Fruit fly (Drosophila melanogaster): ENCODE measurements around the gene VhaM9.7-c.

Gene VhaM9.7-c

DNA sequence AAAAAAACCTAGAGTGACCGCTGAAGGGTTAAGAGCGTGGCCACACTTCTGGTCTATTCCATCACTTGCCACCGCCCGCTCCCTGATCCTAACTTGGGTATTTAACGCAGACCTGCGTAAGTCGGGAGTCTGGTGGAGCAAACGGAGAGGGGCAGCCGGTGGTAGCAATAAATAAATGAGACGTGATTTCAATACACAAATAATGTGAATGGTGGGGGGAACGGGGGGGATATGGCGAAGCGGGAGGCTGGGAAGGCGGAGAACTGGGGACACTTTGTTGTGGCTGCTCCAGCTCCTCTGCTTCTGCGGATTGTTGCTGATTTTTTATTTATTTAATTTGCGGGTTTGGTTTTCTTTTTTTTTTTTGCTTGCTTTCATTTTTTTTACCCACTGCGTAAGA is 28.8 kb downstream of the VhaM9.7-c start:
- TF ChIP-seq insv (optimal IDR thresholded peaks at IDR 0.05) = no peak
- no peak for TF ChIP-seq h (optimal IDR thresholded peaks at IDR 0.05)
- TF ChIP-seq ttk (optimal IDR thresholded peaks at IDR 0.05) = no peak
- no peak for TF ChIP-seq psq (optimal IDR thresholded peaks at IDR 0.05)
- no peak for TF ChIP-seq Sin3A (optimal IDR thresholded peaks at IDR 0.05)
- TF ChIP-seq Myc (optimal IDR thresholded peaks at IDR 0.05) = no peak

DNA sequence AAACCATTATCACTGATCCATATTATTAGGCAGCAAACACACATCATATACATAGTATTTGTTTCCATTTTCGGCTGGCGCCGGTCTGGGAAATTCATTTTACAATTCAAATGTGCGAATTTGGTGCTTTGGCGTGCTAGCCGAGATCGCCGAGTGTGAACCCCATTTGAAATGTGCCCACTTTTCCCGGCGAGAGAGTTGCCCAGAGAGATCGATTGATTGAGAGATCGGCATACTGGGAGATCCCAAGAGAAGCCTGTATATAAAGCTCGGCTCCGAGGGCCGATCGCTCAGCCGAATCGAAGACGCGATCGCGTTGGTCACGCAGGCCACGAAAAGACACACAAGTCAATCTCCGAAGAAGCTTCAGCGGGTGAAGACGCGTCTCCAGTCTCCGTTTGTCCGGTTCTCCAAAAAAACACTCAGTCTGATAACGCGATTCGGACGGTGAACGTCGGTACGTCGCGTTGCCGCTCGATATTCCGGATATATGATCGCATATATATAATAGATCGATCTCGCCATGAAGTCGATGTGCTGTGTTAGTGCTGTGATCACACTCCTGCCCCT is 38.2 kb downstream of the VhaM9.7-c start, which contains the start of gene CG1299:
Gene CG1299, plus strand, starts transcription at position 291 of the 570 bp plus-strand sequence.
- TF ChIP-seq Myc (optimal IDR thresholded peaks at IDR 0.05) (no peak), psq (optimal IDR thresholded peaks at IDR 0.05) (no peak), h (optimal IDR thresholded peaks at IDR 0.05) (no peak), ttk (optimal IDR thresholded peaks at IDR 0.05) (no peak), insv (optimal IDR thresholded peaks at IDR 0.05) (no peak), Sin3A (optimal IDR thresholded peaks at IDR 0.05) (no peak)

DNA sequence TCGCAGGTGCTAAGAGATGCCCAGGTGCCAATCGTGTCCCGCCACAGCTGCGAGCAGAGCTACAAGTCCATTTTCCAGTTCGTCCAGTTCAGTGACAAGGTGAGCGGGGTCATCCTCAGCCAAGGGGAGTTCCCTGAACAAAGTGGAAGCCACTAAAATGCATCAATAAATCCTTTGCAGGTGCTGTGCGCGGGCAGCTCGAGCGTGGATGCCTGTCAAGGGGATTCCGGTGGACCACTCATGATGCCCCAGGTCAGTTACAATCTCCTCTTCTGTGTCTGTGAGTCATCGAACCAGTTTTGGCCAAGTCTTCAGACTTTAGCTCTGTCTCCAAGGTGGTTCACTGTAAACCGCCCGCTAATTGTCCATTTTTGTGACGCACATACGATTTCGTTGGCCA is 41.4 kb downstream of the VhaM9.7-c start:
- TF ChIP-seq insv (optimal IDR thresholded peaks at IDR 0.05) = no peak
- no peak for TF ChIP-seq Sin3A (optimal IDR thresholded peaks at IDR 0.05)
- TF ChIP-seq h (optimal IDR thresholded peaks at IDR 0.05) = no peak
- no peak for TF ChIP-seq ttk (optimal IDR thresholded peaks at IDR 0.05)
- no peak for TF ChIP-seq Myc (optimal IDR thresholded peaks at IDR 0.05)
- TF ChIP-seq psq (optimal IDR thresholded peaks at IDR 0.05) = no peak

DNA sequence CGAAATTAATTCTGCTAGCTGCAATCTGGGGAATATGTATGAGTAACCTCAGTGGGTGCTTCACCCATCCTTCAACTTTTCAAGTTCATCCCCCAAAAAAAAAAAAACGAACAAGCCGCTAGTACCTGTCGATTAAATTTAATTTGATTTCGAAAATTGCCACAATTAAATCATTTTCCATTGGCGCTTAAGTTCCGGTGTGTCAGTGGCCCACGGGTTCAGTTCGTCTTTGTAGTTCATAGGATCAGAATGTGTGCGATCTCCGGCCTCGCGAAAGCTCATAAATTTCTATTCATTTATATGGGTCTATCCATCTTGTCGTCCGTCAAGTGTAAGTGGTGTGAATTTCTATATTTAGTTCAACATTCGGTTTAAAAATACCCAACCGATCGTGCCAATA is 44.6 kb downstream of the VhaM9.7-c start, which contains the start of gene CG32260:
Gene CG32260, plus strand, starts transcription at position 301 of the 400 bp plus-strand sequence.
- TF ChIP-seq Sin3A (optimal IDR thresholded peaks at IDR 0.05) (no peak), Myc (optimal IDR thresholded peaks at IDR 0.05) (no peak), h (optimal IDR thresholded peaks at IDR 0.05) (no peak), insv (optimal IDR thresholded peaks at IDR 0.05) (no peak), psq (optimal IDR thresholded peaks at IDR 0.05) (no peak), ttk (optimal IDR thresholded peaks at IDR 0.05) (no peak)

DNA sequence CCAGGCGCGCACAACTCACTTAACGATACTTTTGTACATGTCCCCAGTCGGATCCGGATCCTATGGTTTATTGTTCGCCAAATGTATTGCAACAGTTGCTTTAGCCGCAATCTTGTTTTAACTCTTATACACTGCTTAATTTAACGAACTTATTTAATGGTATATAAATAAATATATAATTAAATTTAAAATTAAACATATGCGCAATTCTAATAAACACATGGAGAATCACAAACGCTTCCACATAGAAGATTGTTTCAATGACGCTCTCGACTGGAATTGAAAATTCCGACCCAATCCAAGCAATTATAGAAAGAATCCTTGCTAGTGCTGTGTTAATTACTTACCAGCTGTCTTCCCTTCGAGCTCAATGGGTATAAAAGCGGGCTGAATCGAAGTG is 45.5 kb downstream of the VhaM9.7-c start, which contains the start of gene Akh:
Gene Akh, plus strand, starts transcription at position 301 of the 400 bp plus-strand sequence.
- no peak for TF ChIP-seq insv (optimal IDR thresholded peaks at IDR 0.05)
- no peak for TF ChIP-seq ttk (optimal IDR thresholded peaks at IDR 0.05)
- TF ChIP-seq Myc (optimal IDR thresholded peaks at IDR 0.05) = no peak
- TF ChIP-seq psq (optimal IDR thresholded peaks at IDR 0.05) = no peak
- TF ChIP-seq h (optimal IDR thresholded peaks at IDR 0.05) = no peak
- TF ChIP-seq Sin3A (optimal IDR thresholded peaks at IDR 0.05) = no peak

DNA sequence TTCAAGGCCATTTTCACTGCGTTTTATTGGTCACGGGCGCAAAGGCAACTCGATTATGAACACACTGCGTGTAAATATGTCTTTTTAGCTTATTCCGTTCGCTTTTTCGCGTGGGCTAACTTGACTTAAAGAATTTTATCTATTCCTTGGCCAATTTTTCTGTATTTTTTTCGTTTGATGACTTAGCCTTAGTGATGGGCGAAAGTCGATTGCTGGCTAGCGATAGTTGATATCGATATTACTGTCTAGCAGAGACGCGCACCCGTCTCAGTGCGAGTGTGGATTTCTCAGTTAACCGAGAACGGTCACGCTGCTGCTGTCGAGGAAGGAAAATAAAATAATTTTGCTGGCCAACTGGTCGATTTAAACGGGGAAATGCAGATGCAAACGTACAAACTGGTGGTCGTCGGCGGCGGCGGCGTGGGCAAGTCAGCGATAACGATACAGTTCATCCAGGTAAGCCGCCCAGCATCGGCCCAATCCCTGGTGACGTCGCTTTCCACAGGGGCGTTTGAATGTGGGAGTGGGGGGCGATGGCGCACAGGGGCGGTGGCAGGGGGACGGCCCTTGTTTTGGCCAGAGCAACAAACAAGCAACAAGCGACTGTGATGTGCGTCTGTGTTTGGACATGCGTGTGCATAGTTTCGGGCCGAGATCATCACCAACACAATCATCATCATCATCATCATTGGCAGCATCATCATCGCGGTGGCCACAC is 47.7 kb downstream of the VhaM9.7-c start, which contains the start of the genes Rop and Ras64B:
Gene Rop, minus strand, starts transcription at position 193 of the 718 bp plus-strand sequence.
Gene Ras64B, plus strand, starts transcription at position 273 of the 718 bp plus-strand sequence.
- TF ChIP-seq insv (optimal IDR thresholded peaks at IDR 0.05) (no peak), ttk (optimal IDR thresholded peaks at IDR 0.05) (no peak), Sin3A (optimal IDR thresholded peaks at IDR 0.05) (no peak), h (optimal IDR thresholded peaks at IDR 0.05) (no peak), psq (optimal IDR thresholded peaks at IDR 0.05) (no peak), Myc (optimal IDR thresholded peaks at IDR 0.05) (no peak)
